Worm (Caenorhabditis elegans) whole organism, L4/young adult: ENCODE data around the gene kvs-4.

Experiments
- W03F9.2 ChIP-seq: fragments of 150-350 bp; optimal IDR thresholded peaks from 2 replicates; lab custom pipeline; 2014; ENCODE audit warnings: missing biosample characterization, missing genetic modification characterization
- dao-5 ChIP-seq: sonication (generic microtip); optimal IDR thresholded peaks from 2 replicates; lab custom pipeline; 2016; ENCODE audit warnings: missing genotype, missing genetic modification characterization, moderate library complexity, missing compliant biosample characterization
- him-1 ChIP-seq: sonication (generic microtip); optimal IDR thresholded peaks from 2 replicates; lab custom pipeline; 2016; ENCODE audit warnings: missing genotype, missing genetic modification reagents, missing genetic modification characterization, missing compliant biosample characterization

ce11 chrIII:11045196-11045595, 32.8 kb downstream of the kvs-4 start:
- TF ChIP-seq W03F9.2 (no peak), him-1 (tag; lab: Kevin White, UChicago) (no peak), dao-5 (no peak)
